Worm (Caenorhabditis elegans): ENCODE measurements around the gene rab-33.

Gene rab-33

ce11 chrIII:10505943-10506698 lies 2.5 kb upstream of the rab-33 start (continued):
- TF ChIP-seq ztf-28 (GFP tag; IDR thresholded peaks at IDR 0.05) (peak; percentile 49), B0336.3 (GFP tag; IDR thresholded peaks at IDR 0.05) (peak; percentile 97), ceh-91 (GFP tag; IDR thresholded peaks at IDR 0.05) (peak; percentile 50; the same call in 1 of the 2 replicates), F55B11.4 (tag; optimal IDR thresholded peaks at IDR 0.05; ENCODE audit: borderline replicate concordance, insufficient read depth) (no peak), C17E4.6 (GFP tag; IDR thresholded peaks at IDR 0.05) (peak; percentile 45; the same call in 1 of the 2 replicates), B0035.1 (tag; optimal IDR thresholded peaks at IDR 0.05) (no peak), hmg-20 (GFP tag; IDR thresholded peaks at IDR 0.05) (peak; percentile 10; the same call in 1 of the 2 replicates), F10E7.11 (tag; optimal IDR thresholded peaks at IDR 0.05) (no peak), cebp-1 (GFP tag; IDR thresholded peaks at IDR 0.05) (no peak), cebp-1 (tag; optimal IDR thresholded peaks at IDR 0.05) (peak; percentile 76), madf-6 (GFP tag; IDR thresholded peaks at IDR 0.05) (peak; percentile 83), Y67H2A.10 (GFP tag; conservative IDR thresholded peaks at IDR 0.05) (peak; percentile 48; the same call in 1 of the 2 replicates), nhr-80 (tag; optimal IDR thresholded peaks at IDR 0.05) (no peak), T07F8.4 (tag; optimal IDR thresholded peaks at IDR 0.05) (no peak), lin-54 (GFP tag; optimal IDR thresholded peaks at IDR 0.05) (peak; percentile 78), nfyb-1 (GFP tag; IDR thresholded peaks at IDR 0.05) (no peak), lir-1 (GFP tag; conservative IDR thresholded peaks at IDR 0.05) (no peak; the same call in 1 of the 2 replicates), F33H1.4 (GFP tag; IDR thresholded peaks at IDR 0.05) (peak; percentile 44), attf-3 (GFP tag; conservative IDR thresholded peaks at IDR 0.05) (no peak), him-1 (tag; optimal IDR thresholded peaks at IDR 0.05) (no peak), efl-1 (GFP tag; optimal IDR thresholded peaks at IDR 0.05) (peak; percentile 20), nhr-90 (tag; optimal IDR thresholded peaks at IDR 0.05) (peak; percentile 58), lin-26 (GFP tag; IDR thresholded peaks at IDR 0.05) (peak; percentile 96), hlh-26 (GFP tag; conservative IDR thresholded peaks at IDR 0.05) (no peak), ceh-100 (GFP tag; IDR thresholded peaks at IDR 0.05) (peak; percentile 40; the same call in 1 of the 2 replicates), nfya-2 (GFP tag; IDR thresholded peaks at IDR 0.05) (0 out of 2 replicates have a peak, but pooled peaks have one; percentile 30), ceh-27 (GFP tag; optimal IDR thresholded peaks at IDR 0.05) (no peak), ceh-58 (GFP tag; IDR thresholded peaks at IDR 0.05) (peak; percentile 78), let-526 (GFP tag; IDR thresholded peaks at IDR 0.05) (no peak), F37B4.10 (GFP tag; IDR thresholded peaks at IDR 0.05) (0 out of 2 replicates have a peak, but pooled peaks have one; percentile 6), F57A8.1 (GFP tag; optimal IDR thresholded peaks at IDR 0.05) (no peak), F49E8.2 (tag; optimal IDR thresholded peaks at IDR 0.05; ENCODE audit: insufficient read depth) (peak; percentile 92), ztf-26 (tag; optimal IDR thresholded peaks at IDR 0.05) (no peak), unc-62 (GFP tag; optimal IDR thresholded peaks at IDR 0.05) (no peak), lsy-27 (tag; optimal IDR thresholded peaks at IDR 0.05; ENCODE audit: borderline replicate concordance, insufficient read depth) (no peak), repo-1 (tag; optimal IDR thresholded peaks at IDR 0.05) (peak; percentile 60), ets-4 (GFP tag; optimal IDR thresholded peaks at IDR 0.05) (no peak), pbrm-1 (GFP tag; IDR thresholded peaks at IDR 0.05) (peak; percentile 59), ztf-25 (GFP tag; IDR thresholded peaks at IDR 0.05) (peak; percentile 55; the same call in 1 of the 2 replicates), C06A6.2 (GFP tag; conservative IDR thresholded peaks at IDR 0.05) (no peak), Y95B8A.8 (GFP tag; IDR thresholded peaks at IDR 0.05) (peak; percentile 94; the same call in 1 of the 2 replicates), hlh-12 (tag; optimal IDR thresholded peaks at IDR 0.05) (no peak), snpc-1.3 (tag; optimal IDR thresholded peaks at IDR 0.05; ENCODE audit: insufficient read depth) (peak; percentile 80)
